Worm (Caenorhabditis elegans) whole organism, L1 larva: ENCODE measurements around the gene abf-3.
"Not testable (repeated sequence)": the region's sequence is repeated elsewhere in the genome, so short reads cannot be mapped to it uniquely, and the experiment has no call there.

Source experiments
- ceh-88 ChIP-seq: fragments of 200-800 bp; sonication (Bioruptor generic); IDR thresholded peaks from 2 replicates; pipeline ENCODE4 v1.3.6; 2022; ENCODE audit warnings: missing genetic modification characterization, missing compliant biosample characterization
- fos-1 ChIP-seq: fragments of 150-350 bp; optimal IDR thresholded peaks from 2 replicates; lab custom pipeline; 2014; ENCODE audit warnings: missing biosample characterization, missing genetic modification characterization
- lin-39 ChIP-seq: fragments of 150-350 bp; optimal IDR thresholded peaks from 2 replicates; lab custom pipeline; 2014; ENCODE audit warnings: missing biosample characterization, missing genetic modification reagents, missing genetic modification characterization
- nhr-76 ChIP-seq: sonication (generic microtip); optimal IDR thresholded peaks from 2 replicates; lab custom pipeline; 2017; ENCODE audit warnings: missing biosample characterization, missing genetic modification characterization
- pqm-1 ChIP-seq: sonication (generic microtip); optimal IDR thresholded peaks from 3 replicates; lab custom pipeline; 2017; ENCODE audit warnings: missing biosample characterization, missing genetic modification characterization
- unc-62 ChIP-seq: fragments of 150-350 bp; optimal IDR thresholded peaks from 2 replicates; lab custom pipeline; 2014; ENCODE audit warnings: missing biosample characterization, missing genetic modification reagents, missing genetic modification characterization

DNA sequence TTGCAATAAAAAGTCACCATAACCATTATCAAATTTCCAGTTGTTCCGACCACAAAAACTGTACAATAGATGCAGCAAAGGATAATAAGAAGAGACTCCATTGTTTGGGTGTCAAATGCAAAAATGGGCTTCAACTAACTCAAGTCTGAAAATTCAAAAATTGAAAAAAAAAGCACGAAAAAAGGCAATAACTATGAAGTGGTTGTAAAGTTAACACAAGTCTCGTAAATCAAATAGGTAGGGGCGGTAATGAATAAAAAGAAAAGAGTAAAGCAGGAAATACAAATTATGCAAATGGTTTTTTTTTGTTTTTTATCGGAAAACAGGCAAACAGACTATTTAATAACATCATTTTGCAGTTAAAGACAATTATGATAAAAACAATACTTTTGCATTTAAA, 10.2 kb downstream of the abf-3 start, which contains the start of gene srsx-38:
- not testable (repeated sequence) for TF ChIP-seq nhr-76 (tag; lab: Kevin White, UChicago); pqm-1 (tag; lab: Kevin White, UChicago); fos-1 (tag; lab: Kevin White, UChicago); unc-62 (GFP tag; lab: Kevin White, UChicago); ceh-88 (GFP tag; lab: Robert Waterston, UW); lin-39 (tag; lab: Kevin White, UChicago)
